Worm (Caenorhabditis elegans): ENCODE data around the gene T15H9.4.

T15H9.4 gene

ce11 chrII:9624110-9624695, 12.5 kb downstream of the T15H9.4 start, which contains the start of the genes dnj-20 and ZK1307.8 (continued):
- TF ChIP-seq egl-27 (tag; optimal IDR thresholded peaks at IDR 0.05) (no peak), saeg-2 (GFP tag; IDR thresholded peaks at IDR 0.05) (no peak), F10B5.3 (tag; optimal IDR thresholded peaks at IDR 0.05) (no peak), zfp-3 (GFP tag; conservative IDR thresholded peaks at IDR 0.05) (no peak), Y105C5A.15 (GFP tag; IDR thresholded peaks at IDR 0.05) (no peak), hlh-30 (tag; optimal IDR thresholded peaks at IDR 0.05; ENCODE audit: insufficient read depth) (peak; percentile 1), mxl-2 (GFP tag; conservative IDR thresholded peaks at IDR 0.05) (no peak), lin-15B (tag; optimal IDR thresholded peaks at IDR 0.05) (no peak), fos-1 (tag; optimal IDR thresholded peaks at IDR 0.05) (no peak), daf-16 (GFP tag; optimal IDR thresholded peaks at IDR 0.05) (no peak), daf-16 (tag; optimal IDR thresholded peaks at IDR 0.05) (peak; percentile 63), nhr-48 (tag; optimal IDR thresholded peaks at IDR 0.05) (no peak), rbr-2 (tag; optimal IDR thresholded peaks at IDR 0.05) (no peak), mxl-3 (GFP tag; optimal IDR thresholded peaks at IDR 0.05) (peak; percentile 5)

ce11 chrII:9625930-9626329, 14.3 kb downstream of the T15H9.4 start:
- TF ChIP-seq hlh-11 (tag; optimal IDR thresholded peaks at IDR 0.05) (no peak), zip-2 (tag; optimal IDR thresholded peaks at IDR 0.05) (no peak), jun-1 (tag; optimal IDR thresholded peaks at IDR 0.05) (no peak), unc-62 (GFP tag; optimal IDR thresholded peaks at IDR 0.05 in 1 of 2) (peak in 1 of 2 experiments; percentile 94), unc-62 (tag; optimal IDR thresholded peaks at IDR 0.05) (no peak), daf-19 (GFP tag; conservative IDR thresholded peaks at IDR 0.05) (no peak), lin-15B (tag; optimal IDR thresholded peaks at IDR 0.05) (no peak), F26F4.8 (GFP tag; conservative IDR thresholded peaks at IDR 0.05) (no peak)

ce11 chrII:9633956-9634560, 22.4 kb downstream of the T15H9.4 start:
- TF ChIP-seq set-16 (GFP tag; IDR thresholded peaks at IDR 0.05): peak; percentile 80
- TF ChIP-seq egl-43 (GFP tag; IDR thresholded peaks at IDR 0.05): peak; percentile 52; the same call in 1 of the 2 replicates

ce11 chrII:9636300-9636699, 24.6 kb downstream of the T15H9.4 start, which contains the start of gene ZK1307.7:
TSS of gene ZK1307.7 (plus strand) at chrII:9636600.
- no peak for TF ChIP-seq hlh-30 (tag; optimal IDR thresholded peaks at IDR 0.05; ENCODE audit: insufficient read depth)
- no peak for TF ChIP-seq ama-1 (optimal IDR thresholded peaks at IDR 0.05)
- no peak for TF ChIP-seq fkh-10 (GFP tag; optimal IDR thresholded peaks at IDR 0.05)
- no peak for TF ChIP-seq gei-8 (GFP tag; optimal IDR thresholded peaks at IDR 0.05)
- TF ChIP-seq T20F7.1 (GFP tag; optimal IDR thresholded peaks at IDR 0.05): no peak
- TF ChIP-seq Y105C5A.15 (GFP tag; IDR thresholded peaks at IDR 0.05): no peak
- TF ChIP-seq nhr-10 (tag; optimal IDR thresholded peaks at IDR 0.05): no peak
- TF ChIP-seq zag-1 (tag; optimal IDR thresholded peaks at IDR 0.05): no peak
- no peak for TF ChIP-seq lin-1 (GFP tag; IDR thresholded peaks at IDR 0.05)
- TF ChIP-seq nhr-28 (tag; optimal IDR thresholded peaks at IDR 0.05): no peak
- no peak for TF ChIP-seq duxl-1 (tag; optimal IDR thresholded peaks at IDR 0.05; ENCODE audit: poor library complexity)
- no peak for TF ChIP-seq nhr-25 (tag; optimal IDR thresholded peaks at IDR 0.05; ENCODE audit: borderline replicate concordance, insufficient read depth)
- no peak for TF ChIP-seq mdl-1 (tag; optimal IDR thresholded peaks at IDR 0.05)
- TF ChIP-seq hlh-11 (tag; optimal IDR thresholded peaks at IDR 0.05): no peak

Data from whole organism, L4 larva.